Worm (Caenorhabditis elegans) whole organism, L3 larva: ENCODE measurements around the gene spp-12.

Experiments
- aly-2 ChIP-seq: fragments of 150-350 bp; optimal IDR thresholded peaks from 2 replicates; lab custom pipeline; 2014; ENCODE audit warnings: missing biosample characterization, missing genetic modification characterization
- ama-1 ChIP-seq: fragments of 150-350 bp; optimal IDR thresholded peaks from 2 replicates; lab custom pipeline; 2018
- mdl-1 ChIP-seq: fragments of 150-350 bp; optimal IDR thresholded peaks from 2 replicates; lab custom pipeline; 2014; ENCODE audit warnings: missing biosample characterization, missing genetic modification characterization
- nhr-28 ChIP-seq: fragments of 150-350 bp; optimal IDR thresholded peaks from 2 replicates; lab custom pipeline; 2014; ENCODE audit warnings: missing biosample characterization, missing genetic modification characterization
- unc-39 ChIP-seq: sonication (generic microtip); optimal IDR thresholded peaks from 4 replicates; lab custom pipeline; 2017; ENCODE audit warnings: missing biosample characterization, missing genetic modification characterization

DNA sequence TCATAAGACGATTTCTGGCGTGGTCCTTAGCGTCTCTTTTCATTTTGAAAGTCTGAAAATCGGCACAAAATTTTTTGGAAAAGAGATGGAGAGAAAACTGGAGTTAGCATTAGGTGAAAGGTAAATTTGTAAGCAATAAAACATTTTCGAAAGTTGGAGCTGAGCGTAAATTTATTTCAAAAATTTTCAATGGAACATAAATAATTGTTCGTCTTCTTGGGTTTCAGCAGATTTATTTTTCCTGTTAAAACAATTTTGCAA is 19.2 kb downstream of the spp-12 start, which contains the start of gene C06B3.6:
- no peak for TF ChIP-seq aly-2 (tag; lab: Kevin White, UChicago)
- TF ChIP-seq mdl-1 (tag; lab: Kevin White, UChicago), result no peak
- TF ChIP-seq ama-1 (lab: Kevin White, UChicago), result no peak
- no peak for TF ChIP-seq nhr-28 (tag; lab: Kevin White, UChicago)
- no peak for TF ChIP-seq unc-39 (tag; lab: Kevin White, UChicago)
